Fruit fly (Drosophila melanogaster): ENCODE data around the gene CG4842.

CG4842 gene

dm6 chr3L:16334876-16335275, 33.3 kb upstream of the CG4842 start (continued):
- TF ChIP-seq CG34224 (GFP tag; IDR thresholded peaks at IDR 0.05; ENCODE audit: partially characterized antibody) (no peak), CG1647 (GFP tag; optimal IDR thresholded peaks at IDR 0.05) (no peak), CG3281 (GFP tag; optimal IDR thresholded peaks at IDR 0.05) (no peak), CG8478 (optimal IDR thresholded peaks at IDR 0.05) (no peak), ci (GFP tag; IDR thresholded peaks at IDR 0.05) (peak; percentile 58; the same call in 1 of the 3 replicates), Bdp1 (GFP tag; optimal IDR thresholded peaks at IDR 0.05) (no peak), dpn (GFP tag; optimal IDR thresholded peaks at IDR 0.05) (no peak), sd (tag; optimal IDR thresholded peaks at IDR 0.05) (no peak), CG17612 (GFP tag; IDR thresholded peaks at IDR 0.05) (peak; percentile 35; the same call in 1 of the 2 replicates), CG8765 (GFP tag; IDR thresholded peaks at IDR 0.05) (no peak), CG31441 (GFP tag; IDR thresholded peaks at IDR 0.05) (no peak), prd (optimal IDR thresholded peaks at IDR 0.05) (no peak), prd (GFP tag; IDR thresholded peaks at IDR 0.05) (no peak), Pdp1 (GFP tag; optimal IDR thresholded peaks at IDR 0.05) (peak in 1 of 2 experiments; percentile 65), CG13775 (GFP tag; optimal IDR thresholded peaks at IDR 0.05) (no peak), Hr78 (GFP tag; optimal IDR thresholded peaks at IDR 0.05) (no peak), B-H2 (GFP tag; optimal IDR thresholded peaks at IDR 0.05) (no peak), CG17328 (GFP tag; IDR thresholded peaks at IDR 0.05) (no peak), CG10274 (GFP tag; optimal IDR thresholded peaks at IDR 0.05) (no peak), nmo (GFP tag; optimal IDR thresholded peaks at IDR 0.05) (no peak), CG17568 (GFP tag; optimal IDR thresholded peaks at IDR 0.05) (no peak), CG10462 (GFP tag; optimal IDR thresholded peaks at IDR 0.05) (no peak), CG9932 (GFP tag; IDR thresholded peaks at IDR 0.05) (no peak), eve (GFP tag; optimal IDR thresholded peaks at IDR 0.05) (no peak), HLH3B (GFP tag; IDR thresholded peaks at IDR 0.05) (no peak), sc (optimal IDR thresholded peaks at IDR 0.05) (no peak), sc (GFP tag; optimal IDR thresholded peaks at IDR 0.05) (no peak), CG9215 (GFP tag; IDR thresholded peaks at IDR 0.05) (no peak), CG6791 (GFP tag; IDR thresholded peaks at IDR 0.05; ENCODE audit: partially characterized antibody) (no peak), fu2 (GFP tag; optimal IDR thresholded peaks at IDR 0.05) (no peak), CG43689 (GFP tag; IDR thresholded peaks at IDR 0.05) (no peak), abd-A (tag; optimal IDR thresholded peaks at IDR 0.05) (no peak), HmgZ (tag; optimal IDR thresholded peaks at IDR 0.05) (no peak), Bgb (GFP tag; IDR thresholded peaks at IDR 0.05; ENCODE audit: partially characterized antibody) (peak; percentile 18; the same call in 1 of the 2 replicates), Poxn (GFP tag; IDR thresholded peaks at IDR 0.05) (no peak), sima (GFP tag; optimal IDR thresholded peaks at IDR 0.05) (no peak), bbx (GFP tag; IDR thresholded peaks at IDR 0.05; ENCODE audit: partially characterized antibody) (peak; percentile 38; the same call in 1 of the 2 replicates), lbe (GFP tag; optimal IDR thresholded peaks at IDR 0.05) (no peak), h (optimal IDR thresholded peaks at IDR 0.05) (no peak), gsb-n (tag; optimal IDR thresholded peaks at IDR 0.05) (no peak), peb (GFP tag; IDR thresholded peaks at IDR 0.05) (no peak), chif (GFP tag; optimal IDR thresholded peaks at IDR 0.05) (no peak), CG2678 (tag; optimal IDR thresholded peaks at IDR 0.05) (no peak), ftz-f1 (GFP tag; optimal IDR thresholded peaks at IDR 0.05) (peak; percentile 44), CG8290 (GFP tag; optimal IDR thresholded peaks at IDR 0.05) (no peak), CG8290 (tag; optimal IDR thresholded peaks at IDR 0.05) (peak in 1 of 2 experiments; percentile 31), Dll (GFP tag; IDR thresholded peaks at IDR 0.05; ENCODE audit: partially characterized antibody) (no peak), CG16779 (GFP tag; IDR thresholded peaks at IDR 0.05) (no peak), Stat92E (GFP tag; optimal IDR thresholded peaks at IDR 0.05) (no peak), Rx (GFP tag; IDR thresholded peaks at IDR 0.05) (no peak), Myb (GFP tag; optimal IDR thresholded peaks at IDR 0.05) (no peak), CG10209 (GFP tag; optimal IDR thresholded peaks at IDR 0.05) (no peak), CG30431 (GFP tag; optimal IDR thresholded peaks at IDR 0.05) (no peak)

Data from whole organism, embryonic.